Worm (Caenorhabditis elegans) whole organism, L2 larva: Measurements from ENCODE around the gene tag-278.

ENCODE experiments used
- C34F6.9 ChIP-seq: fragments of 150-350 bp; optimal IDR thresholded peaks from 2 replicates; lab custom pipeline; 2014; ENCODE audit warnings: missing biosample characterization, missing genetic modification characterization
- F13H6.1 ChIP-seq: sonication (generic microtip); optimal IDR thresholded peaks from 2 replicates; lab custom pipeline; 2016; ENCODE audit warnings: missing genetic modification characterization, missing compliant biosample characterization
- Y55F3AM.14 ChIP-seq: fragments of 200-800 bp; sonication (Bioruptor generic); optimal IDR thresholded peaks from 2 replicates; lab custom pipeline; 2018; ENCODE audit warnings: mild to moderate bottlenecking, missing genetic modification characterization, missing compliant biosample characterization
- aly-2 ChIP-seq: fragments of 150-350 bp; optimal IDR thresholded peaks from 2 replicates; lab custom pipeline; 2014; ENCODE audit warnings: missing biosample characterization, missing genetic modification characterization
- ama-1 ChIP-seq: fragments of 150-350 bp; optimal IDR thresholded peaks from 2 replicates; lab custom pipeline; 2018; ENCODE audit warnings: inconsistent platforms
- ceh-16 ChIP-seq: fragments of 150-350 bp; optimal IDR thresholded peaks from 2 replicates; lab custom pipeline; 2014; ENCODE audit warnings: missing biosample characterization, missing genetic modification characterization
- ceh-82 ChIP-seq: fragments of 150-350 bp; optimal IDR thresholded peaks from 2 replicates; lab custom pipeline; 2014; ENCODE audit warnings: missing biosample characterization, missing genetic modification characterization
- egl-27 ChIP-seq: sonication (generic microtip); optimal IDR thresholded peaks from 3 replicates; lab custom pipeline; 2017; ENCODE audit warnings: missing biosample characterization, missing genetic modification reagents, missing genetic modification characterization
- elt-1 ChIP-seq: fragments of 150-350 bp; optimal IDR thresholded peaks from 2 replicates; lab custom pipeline; 2014; ENCODE audit warnings: missing biosample characterization, missing genetic modification characterization
- elt-3 ChIP-seq: sonication (generic microtip); optimal IDR thresholded peaks from 2 replicates; lab custom pipeline; 2017; ENCODE audit warnings: missing biosample characterization, missing genetic modification characterization
- fos-1 ChIP-seq: fragments of 150-350 bp; optimal IDR thresholded peaks from 2 replicates; lab custom pipeline; 2014; ENCODE audit warnings: missing biosample characterization, missing genetic modification characterization
- gmeb-1 ChIP-seq: fragments of 150-350 bp; optimal IDR thresholded peaks from 2 replicates; lab custom pipeline; 2014; ENCODE audit warnings: missing biosample characterization, missing genetic modification characterization
- lin-11 ChIP-seq: fragments of 150-350 bp; sonication (generic microtip); optimal IDR thresholded peaks from 2 replicates; lab custom pipeline; 2014; ENCODE audit warnings: missing biosample characterization, missing genetic modification characterization, inconsistent platforms, mixed read lengths
- lin-39 ChIP-seq: fragments of 150-350 bp; optimal IDR thresholded peaks from 2 replicates; lab custom pipeline; 2014; ENCODE audit warnings: missing biosample characterization, missing genetic modification reagents, missing genetic modification characterization
- mab-5 ChIP-seq: fragments of 150-350 bp; optimal IDR thresholded peaks from 2 replicates; lab custom pipeline; 2014; ENCODE audit warnings: missing biosample characterization, missing genetic modification characterization
- mbf-1 ChIP-seq: sonication (generic microtip); optimal IDR thresholded peaks from 2 replicates; lab custom pipeline; 2017; ENCODE audit warnings: missing biosample characterization, missing genetic modification characterization
- mdl-1 ChIP-seq, 2 experiments: fragments of 150-350 bp in 1 of 2; sonication (generic microtip) in 1 of 2; optimal IDR thresholded peaks; 2 replicates each; lab custom pipeline; 2017; ENCODE audit warnings: missing biosample characterization in 2 of 2, missing genetic modification characterization in 2 of 2
- nhr-10 ChIP-seq: sonication (generic microtip); optimal IDR thresholded peaks from 2 replicates; lab custom pipeline; 2017; ENCODE audit warnings: missing biosample characterization, missing genetic modification characterization
- nhr-11 ChIP-seq: fragments of 150-350 bp; optimal IDR thresholded peaks from 2 replicates; lab custom pipeline; 2014; ENCODE audit warnings: missing biosample characterization, missing genetic modification characterization
- nhr-12 ChIP-seq: fragments of 150-350 bp; optimal IDR thresholded peaks from 2 replicates; lab custom pipeline; 2014; ENCODE audit warnings: missing biosample characterization, missing genetic modification characterization
- nhr-129 ChIP-seq: fragments of 150-350 bp; optimal IDR thresholded peaks from 2 replicates; lab custom pipeline; 2014; ENCODE audit warnings: missing biosample characterization, missing genetic modification characterization
- nhr-21 ChIP-seq: fragments of 150-350 bp; optimal IDR thresholded peaks from 2 replicates; lab custom pipeline; 2014; ENCODE audit warnings: missing biosample characterization, missing genetic modification characterization
- nhr-23 ChIP-seq: fragments of 150-350 bp; optimal IDR thresholded peaks from 2 replicates; lab custom pipeline; 2014; ENCODE audit warnings: missing biosample characterization, missing genetic modification reagents, missing genetic modification characterization
- nhr-237 ChIP-seq: fragments of 150-350 bp; optimal IDR thresholded peaks from 2 replicates; lab custom pipeline; 2014; ENCODE audit warnings: missing biosample characterization, missing genetic modification characterization
- nhr-6 ChIP-seq: fragments of 150-350 bp; optimal IDR thresholded peaks from 2 replicates; lab custom pipeline; 2014; ENCODE audit warnings: missing biosample characterization, missing genetic modification characterization
- nhr-77 ChIP-seq: fragments of 150-350 bp; optimal IDR thresholded peaks from 2 replicates; lab custom pipeline; 2014; ENCODE audit warnings: missing biosample characterization, missing genetic modification characterization
- peb-1 ChIP-seq: fragments of 150-350 bp; optimal IDR thresholded peaks from 2 replicates; lab custom pipeline; 2014; ENCODE audit warnings: missing biosample characterization, missing genetic modification characterization
- sem-4 ChIP-seq: fragments of 150-350 bp; optimal IDR thresholded peaks from 2 replicates; lab custom pipeline; 2014; ENCODE audit warnings: missing biosample characterization, missing genetic modification reagents, missing genetic modification characterization
- skn-1 ChIP-seq: sonication (generic microtip); optimal IDR thresholded peaks from 2 replicates; lab custom pipeline; 2017; ENCODE audit warnings: missing biosample characterization, missing genetic modification characterization
- sma-3 ChIP-seq: sonication (generic microtip); optimal IDR thresholded peaks from 2 replicates; lab custom pipeline; 2016; ENCODE audit warnings: missing genetic modification reagents, missing genetic modification characterization, missing compliant biosample characterization
- sma-9 ChIP-seq, 2 experiments: fragments of 150-350 bp in 1 of 2; sonication (generic microtip) in 1 of 2; optimal IDR thresholded peaks; 2 replicates each; lab custom pipeline; 2014 to 2016; ENCODE audit warnings: missing genetic modification characterization in 2 of 2, mild to moderate bottlenecking in 1 of 2, missing biosample characterization in 1 of 2, missing compliant biosample characterization in 1 of 2, missing genetic modification reagents in 1 of 2, moderate library complexity in 1 of 2
- snpc-4 ChIP-seq: fragments of 150-350 bp; optimal IDR thresholded peaks from 2 replicates; lab custom pipeline; 2014; ENCODE audit warnings: missing biosample characterization, missing genetic modification characterization
- unc-39 ChIP-seq: fragments of 150-350 bp; optimal IDR thresholded peaks from 2 replicates; lab custom pipeline; 2014; ENCODE audit warnings: missing biosample characterization, missing genetic modification characterization
- zag-1 ChIP-seq: fragments of 150-350 bp; optimal IDR thresholded peaks from 2 replicates; lab custom pipeline; 2014; ENCODE audit warnings: missing biosample characterization, missing genetic modification characterization
- ztf-1 ChIP-seq: fragments of 200-800 bp; sonication (Bioruptor generic); conservative IDR thresholded peaks from 2 replicates; pipeline ENCODE4 v1.3.6; 2022; ENCODE audit warnings: missing genetic modification characterization, missing compliant biosample characterization
- ztf-11 ChIP-seq: sonication (generic microtip); optimal IDR thresholded peaks from 2 replicates; lab custom pipeline; 2017; ENCODE audit warnings: missing biosample characterization, missing genetic modification characterization

Gene tag-278

ce11 chrX:3689155-3689719 is at the start of gene tag-278:
Gene tag-278, minus strand, starts transcription at chrX:3689205.
- TF ChIP-seq fos-1 (tag; lab: Kevin White, UChicago): no peak
- no peak for TF ChIP-seq mab-5
- TF ChIP-seq nhr-77: no peak
- peak; percentile 13 for TF ChIP-seq sma-9 (GFP tag; optimal IDR thresholded peaks at IDR 0.05; lab: Kevin White, UChicago)
- no peak for TF ChIP-seq sma-9 (tag; optimal IDR thresholded peaks at IDR 0.05; lab: Kevin White, UChicago)
- no peak for TF ChIP-seq skn-1 (tag; lab: Kevin White, UChicago)
- no peak for TF ChIP-seq sem-4 (tag; lab: Kevin White, UChicago)
- TF ChIP-seq mdl-1 (tag; optimal IDR thresholded peaks at IDR 0.05; lab: Kevin White, UChicago): no peak
- TF ChIP-seq ceh-82 (tag; lab: Kevin White, UChicago): no peak
- TF ChIP-seq nhr-10: no peak
- no peak for TF ChIP-seq nhr-6 (tag; lab: Kevin White, UChicago)
- TF ChIP-seq nhr-129 (tag; lab: Kevin White, UChicago): peak; percentile 26
- TF ChIP-seq mbf-1 (tag; lab: Kevin White, UChicago): no peak
- no peak for TF ChIP-seq nhr-12 (tag; lab: Kevin White, UChicago)
- no peak for TF ChIP-seq aly-2 (tag; lab: Kevin White, UChicago)
- no peak for TF ChIP-seq ama-1 (lab: Kevin White, UChicago)
- no peak for TF ChIP-seq peb-1 (tag; lab: Kevin White, UChicago)
- TF ChIP-seq F13H6.1: peak; percentile 72
- TF ChIP-seq sma-3 (GFP tag; lab: Kevin White, UChicago): no peak
- TF ChIP-seq C34F6.9 (tag; lab: Kevin White, UChicago): peak; percentile 0
- TF ChIP-seq, all 48 proteins: peak for 4

- TF ChIP-seq skn-1 (tag; lab: Kevin White, UChicago) (no peak), sma-9 (GFP tag; optimal IDR thresholded peaks at IDR 0.05; lab: Kevin White, UChicago) (no peak), sma-9 (tag; optimal IDR thresholded peaks at IDR 0.05; lab: Kevin White, UChicago) (no peak), elt-3 (tag; lab: Kevin White, UChicago) (no peak), nhr-129 (tag; lab: Kevin White, UChicago) (no peak), ztf-11 (tag; lab: Kevin White, UChicago) (no peak), nhr-11 (no peak), ama-1 (lab: Kevin White, UChicago) (no peak), gmeb-1 (tag; lab: Kevin White, UChicago) (no peak), ceh-16 (tag; lab: Kevin White, UChicago) (no peak), ceh-82 (tag; lab: Kevin White, UChicago) (no peak), zag-1 (tag; lab: Kevin White, UChicago) (no peak), snpc-4 (tag; lab: Kevin White, UChicago) (no peak), nhr-21 (tag; lab: Kevin White, UChicago) (no peak), lin-39 (tag; lab: Kevin White, UChicago) (no peak), C34F6.9 (tag; lab: Kevin White, UChicago) (no peak), ztf-1 (GFP tag; lab: Robert Waterston, UW) (no peak), F13H6.1 (no peak), aly-2 (tag; lab: Kevin White, UChicago) (no peak)
Observed at ce11 chrX:3738617-3739016, 49.6 kb upstream of the tag-278 start.

- TF ChIP-seq Y55F3AM.14 (GFP tag; lab: Kevin White, UChicago): no peak
- TF ChIP-seq nhr-237 (tag; lab: Kevin White, UChicago): no peak
- no peak for TF ChIP-seq peb-1 (tag; lab: Kevin White, UChicago)
- no peak for TF ChIP-seq nhr-12 (tag; lab: Kevin White, UChicago)
- TF ChIP-seq C34F6.9 (tag; lab: Kevin White, UChicago): no peak
- TF ChIP-seq egl-27 (tag; lab: Kevin White, UChicago): no peak
- TF ChIP-seq skn-1 (tag; lab: Kevin White, UChicago): no peak
- TF ChIP-seq nhr-10: no peak
- TF ChIP-seq unc-39 (tag; lab: Kevin White, UChicago): no peak
Observed at ce11 chrX:3733732-3734131, 44.7 kb upstream of the tag-278 start, which contains the start of gene tag-18. Gene tag-18, minus strand, starts transcription at chrX:3734036.

ce11 chrX:3733321-3733720 is 44.3 kb upstream of the tag-278 start:
- no peak for TF ChIP-seq nhr-23 (tag; lab: Kevin White, UChicago)
- no peak for TF ChIP-seq ceh-82 (tag; lab: Kevin White, UChicago)
- TF ChIP-seq lin-11 (tag; lab: Kevin White, UChicago): no peak
- no peak for TF ChIP-seq elt-1 (tag; lab: Kevin White, UChicago)
- TF ChIP-seq F13H6.1: peak; percentile 18
- no peak for TF ChIP-seq Y55F3AM.14 (GFP tag; lab: Kevin White, UChicago)
